Worm (Caenorhabditis elegans) whole organism, L3 larva: ENCODE results near the gene T01H3.5.

Experiments
- aly-2 ChIP-seq: fragments of 150-350 bp; optimal IDR thresholded peaks from 2 replicates; lab custom pipeline; 2014; ENCODE audit warnings: missing biosample characterization, missing genetic modification characterization
- egl-27 ChIP-seq: sonication (generic microtip); optimal IDR thresholded peaks from 4 replicates; lab custom pipeline; 2017; ENCODE audit warnings: missing biosample characterization, missing genetic modification reagents, missing genetic modification characterization
- elt-1 ChIP-seq: fragments of 150-350 bp; optimal IDR thresholded peaks from 2 replicates; lab custom pipeline; 2014; ENCODE audit warnings: missing biosample characterization, missing genetic modification characterization
- mdl-1 ChIP-seq: fragments of 150-350 bp; optimal IDR thresholded peaks from 2 replicates; lab custom pipeline; 2014; ENCODE audit warnings: missing biosample characterization, missing genetic modification characterization
- nhr-11 ChIP-seq: fragments of 150-350 bp; optimal IDR thresholded peaks from 2 replicates; lab custom pipeline; 2014; ENCODE audit warnings: missing biosample characterization, missing genetic modification characterization
- tbx-2 ChIP-seq: sonication (generic microtip); optimal IDR thresholded peaks from 2 replicates; lab custom pipeline; 2016; ENCODE audit warnings: mild to moderate bottlenecking, missing genetic modification characterization, missing compliant biosample characterization

DNA sequence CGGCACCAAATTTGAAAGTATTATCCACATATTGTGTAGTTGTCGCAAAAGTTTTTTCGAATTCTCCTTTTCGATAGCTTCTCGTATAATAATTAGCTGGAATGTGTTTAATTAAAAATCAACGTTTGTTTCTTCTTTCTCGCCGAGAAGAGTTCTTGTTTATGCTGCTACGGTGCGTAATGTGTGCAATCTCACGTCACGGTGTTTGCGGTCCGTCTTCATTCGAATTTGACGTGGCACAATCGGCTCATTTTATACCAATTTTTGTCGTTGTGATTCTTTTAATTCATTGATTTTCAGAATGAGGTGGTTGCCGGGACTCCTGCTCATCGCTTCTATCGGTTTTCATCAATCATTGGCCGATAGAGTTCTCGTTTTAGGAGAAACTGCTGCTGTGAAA, 15.2 kb upstream of the T01H3.5 start, which contains the start of gene ostb-1:
- TF ChIP-seq egl-27 (tag; lab: Kevin White, UChicago) (no peak), tbx-2 (tag; lab: Kevin White, UChicago) (no peak), nhr-11 (tag; lab: Kevin White, UChicago) (no peak), elt-1 (tag; lab: Kevin White, UChicago) (no peak), mdl-1 (tag; lab: Kevin White, UChicago) (no peak), aly-2 (no peak)
